Fruit fly (Drosophila melanogaster) ovary, adult (tissue): Measurements from ENCODE around the gene CG3568.

ENCODE experiments used
- CG17801 ChIP-seq: fragments of 200-800 bp; optimal IDR thresholded peaks from 2 replicates; lab custom pipeline; 2019; ENCODE audit warnings: missing biosample characterization, mild to moderate bottlenecking, missing genetic modification characterization, moderate library complexity; ENCODE audit not compliant: partially characterized antibody

CG3568 gene

DNA sequence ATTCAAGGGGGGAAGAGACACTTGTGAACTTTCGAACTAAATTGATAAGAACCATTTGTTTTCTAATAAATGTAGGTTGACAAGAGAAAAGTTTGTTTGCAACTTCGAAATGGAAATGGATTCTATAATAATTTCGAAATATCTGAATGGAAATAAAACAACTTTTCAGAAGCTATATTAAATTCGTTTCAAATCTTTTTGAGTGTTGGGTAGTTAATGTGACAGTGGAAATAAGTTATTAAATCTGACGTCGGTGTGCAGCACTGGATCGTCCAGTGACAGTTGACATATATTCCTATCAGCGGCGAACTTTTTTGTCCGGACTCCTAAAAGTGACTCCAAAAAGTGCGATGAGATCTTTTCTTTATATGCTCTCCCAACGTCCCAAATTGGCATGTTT, at the start of gene CG3568:
CG3568 (plus strand) TSS at position 278 of the 400 bp plus-strand sequence.
- TF ChIP-seq CG17801 (GFP tag; lab: Kevin White, UChicago): no peak

DNA sequence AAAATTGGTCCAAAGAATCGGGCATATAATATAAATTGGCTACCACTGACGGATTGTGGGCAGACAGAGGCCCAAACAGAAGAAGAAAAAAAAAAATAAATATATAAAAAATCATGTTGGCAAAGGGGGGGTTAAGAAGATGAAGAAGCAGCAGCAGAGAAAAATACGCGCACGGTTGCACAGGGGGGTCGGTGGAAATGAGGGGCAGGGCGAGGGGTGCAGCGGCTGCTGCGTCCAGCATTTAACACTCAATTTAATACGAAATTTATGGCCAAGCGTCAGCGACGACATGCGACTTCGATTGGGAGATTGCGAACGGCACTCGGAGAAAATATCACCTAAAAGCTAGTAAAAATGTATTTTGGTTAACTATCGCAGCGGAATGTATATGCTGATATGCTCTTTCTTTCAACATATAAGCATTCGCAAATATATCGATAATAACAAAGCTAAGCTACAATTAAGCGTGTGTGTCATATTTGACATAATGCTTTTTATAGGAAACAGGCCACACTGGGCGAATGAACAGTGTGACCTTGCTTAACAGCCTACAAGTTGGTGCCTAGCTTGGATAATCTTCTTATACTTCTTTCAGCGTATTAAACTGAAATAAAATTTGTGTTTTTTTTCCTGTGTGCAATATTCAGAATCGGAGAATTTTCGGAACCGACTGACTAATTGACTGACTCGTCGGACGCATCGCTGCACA, 49.1 kb upstream of the CG3568 start:
- TF ChIP-seq CG17801 (GFP tag; lab: Kevin White, UChicago): no peak

DNA sequence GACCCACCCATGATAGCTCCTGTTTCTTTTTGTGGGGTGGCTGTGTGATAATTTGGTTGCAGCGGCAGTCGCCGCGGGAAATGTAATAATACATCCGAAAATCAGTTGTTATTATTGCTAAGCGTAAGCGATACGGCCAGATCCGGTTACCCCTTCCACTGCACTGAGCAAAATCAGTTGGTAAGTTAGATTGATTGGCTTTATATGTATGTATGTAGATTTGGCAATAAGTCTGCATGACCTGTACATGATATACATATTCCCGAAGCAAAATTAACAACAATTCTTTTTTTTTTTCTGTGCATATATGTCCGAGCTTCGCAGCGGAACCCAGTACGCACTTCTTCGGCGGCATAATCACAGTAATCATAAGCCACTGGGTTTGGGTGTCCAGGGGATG, 44.2 kb upstream of the CG3568 start:
- TF ChIP-seq CG17801 (GFP tag; lab: Kevin White, UChicago): no peak

dm6 chrX:4503542-4503941, 38.9 kb upstream of the CG3568 start:
- no peak for TF ChIP-seq CG17801 (GFP tag; lab: Kevin White, UChicago)

dm6 chrX:4505318-4505717, 37.1 kb upstream of the CG3568 start:
- TF ChIP-seq CG17801 (GFP tag; lab: Kevin White, UChicago): no peak

DNA sequence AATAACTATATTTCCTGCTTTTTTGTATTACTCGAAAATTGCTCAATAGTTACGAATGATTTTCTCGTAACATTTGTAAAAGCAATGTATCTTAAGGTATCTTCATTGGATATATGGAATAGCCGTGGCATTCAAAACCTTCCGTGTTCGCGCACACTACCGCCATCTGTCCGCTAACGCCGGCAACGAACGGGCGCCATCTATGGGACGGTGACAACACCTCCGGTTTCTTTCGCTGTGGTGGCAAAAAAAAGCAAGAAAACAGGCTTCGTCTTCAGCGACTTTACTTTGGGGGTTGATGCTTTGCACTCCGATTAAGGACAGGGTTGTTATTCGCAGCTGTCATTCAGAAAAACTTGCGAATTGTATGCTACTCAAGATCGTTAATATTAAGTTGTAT, 35.3 kb upstream of the CG3568 start:
- no peak for TF ChIP-seq CG17801 (GFP tag; lab: Kevin White, UChicago)

DNA sequence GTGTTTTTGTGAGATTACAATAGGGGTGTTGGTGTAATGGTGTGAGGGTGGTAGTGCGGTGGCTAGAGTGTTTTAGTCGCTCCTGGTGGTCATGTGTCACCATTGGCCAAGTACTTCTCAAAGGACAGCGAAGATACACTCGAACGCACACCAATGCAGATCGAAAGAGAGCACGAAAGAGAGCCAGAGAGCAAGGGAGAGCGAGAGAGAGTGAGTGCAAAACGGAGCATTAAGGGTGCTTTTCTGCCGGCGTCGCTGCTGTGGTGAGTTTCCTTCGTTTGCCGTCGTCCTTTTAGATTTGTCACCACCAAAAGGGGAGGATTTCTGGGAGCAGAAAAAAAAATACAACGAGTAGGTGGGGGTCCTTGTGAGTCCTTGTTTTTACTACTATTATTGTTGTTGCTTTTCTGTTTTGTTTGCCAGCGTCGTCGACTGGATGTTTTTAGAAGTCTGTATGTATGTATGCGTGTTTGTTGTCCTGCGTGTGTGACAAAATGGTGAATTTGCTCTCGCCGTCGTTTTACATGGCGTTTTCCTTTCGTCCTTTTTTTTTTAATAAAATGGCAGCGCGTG, 34.3 kb upstream of the CG3568 start:
- no peak for TF ChIP-seq CG17801 (GFP tag; lab: Kevin White, UChicago)

DNA sequence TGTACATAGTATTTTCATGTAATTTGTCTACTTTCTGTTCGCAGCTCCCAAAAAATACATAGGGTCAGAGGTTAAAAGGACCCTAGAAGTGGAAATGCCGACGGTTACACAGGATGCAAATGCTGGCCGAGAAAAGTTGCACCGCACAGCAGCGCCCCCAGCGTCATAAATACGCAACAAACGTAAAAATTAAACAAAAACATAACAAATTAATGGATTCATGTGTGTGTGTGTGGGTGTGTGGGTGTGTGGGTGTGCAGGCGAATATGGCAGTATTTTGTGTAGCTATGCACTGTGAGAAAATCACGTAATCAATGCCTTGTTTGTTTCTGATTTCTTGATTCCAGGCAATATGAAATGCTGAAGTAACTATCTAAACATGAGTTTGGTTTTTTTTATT, 30.9 kb upstream of the CG3568 start:
- no peak for TF ChIP-seq CG17801 (GFP tag; lab: Kevin White, UChicago)

dm6 chrX:4520879-4521278, 21.6 kb upstream of the CG3568 start:
- TF ChIP-seq CG17801 (GFP tag; lab: Kevin White, UChicago): no peak

DNA sequence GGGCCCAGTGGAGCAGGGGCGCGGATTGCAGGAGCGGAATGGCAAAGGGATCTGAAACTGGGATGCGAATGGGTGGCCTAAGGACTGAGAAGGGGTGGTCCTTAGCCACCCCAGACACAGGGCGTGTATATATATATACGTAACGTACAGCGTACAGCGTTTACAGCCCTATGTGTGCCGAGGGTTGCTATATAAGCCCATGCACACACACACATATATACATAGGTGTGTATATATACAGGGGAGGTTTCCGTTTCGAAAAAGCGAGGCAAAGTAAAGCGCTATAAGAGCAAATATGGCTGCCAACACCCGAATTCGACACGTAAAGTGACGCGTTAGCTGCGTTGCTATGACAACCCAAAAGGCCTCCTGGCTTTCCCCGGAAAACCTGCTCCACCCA, 15.7 kb upstream of the CG3568 start:
- TF ChIP-seq CG17801 (GFP tag; lab: Kevin White, UChicago): no peak

dm6 chrX:4529909-4530308, 12.5 kb upstream of the CG3568 start, which contains the start of gene CG3556:
CG3556 (plus strand) TSS chrX:4530231.
- TF ChIP-seq CG17801 (GFP tag; lab: Kevin White, UChicago): no peak

DNA sequence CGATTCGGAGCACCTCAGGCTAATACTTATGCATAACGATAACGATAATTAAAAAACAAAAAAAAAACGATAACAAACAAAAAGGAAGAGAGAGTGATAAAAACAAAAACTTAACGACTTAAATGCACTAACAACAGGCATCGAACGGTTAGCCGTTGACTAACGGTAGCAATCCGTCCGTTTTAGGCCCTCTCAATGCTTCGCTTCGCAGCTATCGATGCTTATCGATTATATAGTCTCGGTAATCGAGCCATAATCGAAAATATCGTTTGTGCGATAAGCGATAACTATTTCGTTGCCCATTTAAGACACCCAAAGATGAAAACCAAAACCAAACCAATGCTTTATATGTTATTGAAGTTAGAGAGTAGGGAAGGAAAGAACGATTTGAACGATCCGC, 8.4 kb upstream of the CG3568 start:
- TF ChIP-seq CG17801 (GFP tag; lab: Kevin White, UChicago): no peak

dm6 chrX:4540430-4540932, 1.9 kb upstream of the CG3568 start, which contains the start of the genes rb and CHOp24:
rb (minus strand) TSS chrX:4540626.
CHOp24 (plus strand) TSS chrX:4540908.
- peak; percentile 69 for TF ChIP-seq CG17801 (GFP tag; lab: Kevin White, UChicago)

DNA sequence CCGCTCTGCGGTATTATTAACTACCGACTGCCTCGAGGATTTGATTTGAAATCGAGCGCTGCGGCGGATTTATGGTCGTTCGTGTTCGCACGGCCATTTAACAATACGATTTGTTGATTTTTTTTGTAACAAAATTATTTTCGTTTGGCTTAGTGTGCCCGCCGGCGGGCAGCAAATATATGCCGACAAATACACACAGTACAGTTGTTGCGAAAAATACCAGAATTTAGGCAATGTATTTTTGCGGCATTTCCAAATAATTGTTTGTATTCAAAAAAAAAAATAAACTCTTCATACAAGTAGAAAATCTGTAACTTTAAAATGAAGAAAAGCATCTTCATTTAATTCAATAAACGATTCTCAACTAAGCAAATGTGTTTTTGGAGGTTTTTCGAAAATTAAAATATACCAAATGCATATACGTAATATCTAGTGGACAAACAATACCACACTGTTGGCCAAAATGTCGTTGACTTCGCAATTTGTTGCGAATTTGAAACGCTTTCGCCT, 6.2 kb downstream of the CG3568 start, which contains the start of the genes Usf and CG15912:
Usf (minus strand) TSS at position 184 of the 510 bp plus-strand sequence.
CG15912 (plus strand) TSS at position 460 of the 510 bp plus-strand sequence.
- TF ChIP-seq CG17801 (GFP tag; lab: Kevin White, UChicago): no peak

- TF ChIP-seq CG17801 (GFP tag; lab: Kevin White, UChicago): no peak
Measured at dm6 chrX:4551717-4552116, 9.3 kb downstream of the CG3568 start, which contains the start of the genes CG11436 and CG3527. CG11436 (minus strand) TSS chrX:4551878. CG3527 (plus strand) TSS chrX:4551973.
